Worm (Caenorhabditis elegans) whole organism, mixed stage, embryonic: ENCODE measurements around the gene cyy-1.

Source experiments
- blmp-1 ChIP-seq: fragments of 150-350 bp; optimal IDR thresholded peaks from 2 replicates; lab custom pipeline; 2014; ENCODE audit warnings: missing biosample characterization, missing genetic modification characterization
- ceh-43 ChIP-seq: fragments of 200-800 bp; sonication (Bioruptor generic); optimal IDR thresholded peaks from 2 replicates; lab custom pipeline; 2018; ENCODE audit warnings: mild to moderate bottlenecking, missing genetic modification characterization, moderate library complexity, missing compliant biosample characterization
- elt-3 ChIP-seq: fragments of 150-350 bp; optimal IDR thresholded peaks from 2 replicates; lab custom pipeline; 2014; ENCODE audit warnings: missing biosample characterization, missing genetic modification characterization
- ham-2 ChIP-seq: fragments of 200-800 bp; sonication (Bioruptor generic); optimal IDR thresholded peaks from 2 replicates; lab custom pipeline; 2018; ENCODE audit warnings: mild to moderate bottlenecking, missing genetic modification characterization, missing compliant biosample characterization
- lsy-2 ChIP-seq: fragments of 150-350 bp; optimal IDR thresholded peaks from 2 replicates; lab custom pipeline; 2014; ENCODE audit warnings: missing biosample characterization, missing genetic modification characterization
- mab-5 ChIP-seq: fragments of 150-350 bp; optimal IDR thresholded peaks from 2 replicates; lab custom pipeline; 2014; ENCODE audit warnings: missing biosample characterization, missing genetic modification characterization
- mep-1 ChIP-seq: fragments of 150-350 bp; optimal IDR thresholded peaks from 2 replicates; lab custom pipeline; 2017; ENCODE audit warnings: missing biosample characterization, missing genetic modification reagents, missing genetic modification characterization, inconsistent platforms
- nhr-12 ChIP-seq: fragments of 150-350 bp; optimal IDR thresholded peaks from 2 replicates; lab custom pipeline; 2014; ENCODE audit warnings: missing biosample characterization, missing genetic modification characterization
- nhr-237 ChIP-seq: fragments of 150-350 bp; optimal IDR thresholded peaks from 2 replicates; lab custom pipeline; 2014; ENCODE audit warnings: missing biosample characterization, missing genetic modification characterization
- pha-4 ChIP-seq: fragments of 150-350 bp; optimal IDR thresholded peaks from 2 replicates; lab custom pipeline; 2018; ENCODE audit warnings: missing biosample characterization, missing genetic modification reagents, missing genetic modification characterization
- sem-2 ChIP-seq: fragments of 200-800 bp; sonication (Bioruptor generic); optimal IDR thresholded peaks from 2 replicates; lab custom pipeline; 2018; ENCODE audit warnings: mild to moderate bottlenecking, missing genetic modification characterization, missing compliant biosample characterization
- snpc-4 ChIP-seq: fragments of 150-350 bp; optimal IDR thresholded peaks from 2 replicates; lab custom pipeline; 2014; ENCODE audit warnings: missing biosample characterization, missing genetic modification characterization
- unc-62 ChIP-seq: fragments of 150-350 bp; optimal IDR thresholded peaks from 2 replicates; lab custom pipeline; 2014; ENCODE audit warnings: missing biosample characterization, missing genetic modification reagents, missing genetic modification characterization
- ztf-11 ChIP-seq: fragments of 150-350 bp; optimal IDR thresholded peaks from 2 replicates; lab custom pipeline; 2014; ENCODE audit warnings: missing biosample characterization, missing genetic modification characterization

DNA sequence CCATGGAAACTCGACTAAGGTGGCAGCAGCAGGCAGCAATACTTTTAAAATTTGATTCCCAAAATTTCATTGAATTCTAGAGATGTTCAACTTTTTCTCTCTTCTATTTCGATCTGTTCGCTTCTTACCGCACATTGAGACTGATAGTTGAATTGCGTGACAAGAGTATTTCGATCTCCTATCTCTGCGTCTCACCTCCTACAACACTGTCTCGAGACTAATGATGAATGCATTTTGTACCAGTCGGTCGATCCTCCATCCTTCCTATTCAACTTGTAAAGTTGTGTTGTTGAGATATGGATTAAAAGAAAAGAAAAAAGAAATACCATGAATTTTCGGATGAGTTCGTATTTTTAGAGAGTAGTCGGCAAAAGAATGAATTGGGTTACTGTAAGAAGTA, 45.5 kb downstream of the cyy-1 start:
- TF ChIP-seq mep-1 (no peak), mab-5 (tag; lab: Kevin White, UChicago) (no peak), unc-62 (GFP tag; lab: Kevin White, UChicago) (no peak), ztf-11 (tag; lab: Kevin White, UChicago) (no peak), ham-2 (GFP tag; lab: Kevin White, UChicago) (no peak), pha-4 (tag; lab: Kevin White, UChicago) (no peak), elt-3 (tag; lab: Kevin White, UChicago) (no peak), nhr-12 (tag; lab: Kevin White, UChicago) (no peak), blmp-1 (tag; lab: Kevin White, UChicago) (no peak), snpc-4 (tag; lab: Kevin White, UChicago) (no peak), sem-2 (no peak), nhr-237 (tag; lab: Kevin White, UChicago) (no peak), lsy-2 (no peak), ceh-43 (GFP tag; lab: Kevin White, UChicago) (no peak)
